Fruit fly (Drosophila melanogaster): ENCODE data around the gene nkd.

Gene nkd

DNA sequence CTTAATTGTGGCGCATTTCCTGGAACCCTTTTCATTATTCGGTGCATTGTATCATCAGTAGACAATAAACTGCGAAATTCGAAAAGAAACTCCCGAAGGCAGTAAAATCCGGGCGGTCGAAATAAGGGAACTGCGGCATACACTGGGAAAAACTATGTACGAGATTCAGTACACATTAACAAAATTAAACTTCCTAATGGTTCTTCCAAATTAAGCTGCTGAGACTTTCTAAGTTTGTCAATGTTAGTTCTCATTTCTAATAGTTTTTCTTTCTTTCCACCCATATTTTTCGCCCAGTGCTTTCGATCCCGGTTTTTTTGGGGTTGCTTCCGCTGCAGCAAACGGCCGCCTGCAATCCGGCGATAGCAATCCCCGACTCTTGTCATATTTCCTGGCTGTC lies 20.4 kb downstream of the nkd start (continued):
- TF ChIP-seq PHDP (tag; optimal IDR thresholded peaks at IDR 0.05) (peak; percentile 81), bcd (GFP tag; optimal IDR thresholded peaks at IDR 0.05) (peak; percentile 73), ab (GFP tag; optimal IDR thresholded peaks at IDR 0.05) (peak; percentile 19), Hr51 (GFP tag; optimal IDR thresholded peaks at IDR 0.05) (peak; percentile 61 to 66)

- TF ChIP-seq disco-r (GFP tag; optimal IDR thresholded peaks at IDR 0.05) (no peak), Nf-YB (GFP tag; optimal IDR thresholded peaks at IDR 0.05) (no peak), Eip74EF (GFP tag; optimal IDR thresholded peaks at IDR 0.05) (no peak), wor (GFP tag; IDR thresholded peaks at IDR 0.05) (no peak), CG17612 (GFP tag; IDR thresholded peaks at IDR 0.05) (no peak), twi (tag; optimal IDR thresholded peaks at IDR 0.05) (no peak), pnt (GFP tag; optimal IDR thresholded peaks at IDR 0.05) (no peak), sens (GFP tag) (peak; percentile 0), CG5245 (GFP tag; optimal IDR thresholded peaks at IDR 0.05) (no peak), hkb (optimal IDR thresholded peaks at IDR 0.05) (no peak), hkb (GFP tag; IDR thresholded peaks at IDR 0.05) (no peak), rib (GFP tag; IDR thresholded peaks at IDR 0.05) (no peak), gcm2 (GFP tag; optimal IDR thresholded peaks at IDR 0.05) (no peak), D19B (GFP tag; optimal IDR thresholded peaks at IDR 0.05) (no peak), CG10366 (GFP tag; IDR thresholded peaks at IDR 0.05) (no peak), Aef1 (GFP tag; IDR thresholded peaks at IDR 0.05) (no peak), Med (GFP tag) (peak; percentile 5), grn (GFP tag; optimal IDR thresholded peaks at IDR 0.05) (no peak), chm (GFP tag; IDR thresholded peaks at IDR 0.05) (no peak), CG33213 (GFP tag; optimal IDR thresholded peaks at IDR 0.05) (no peak), nom (GFP tag; optimal IDR thresholded peaks at IDR 0.05) (peak; percentile 68), Ets65A (GFP tag) (peak; percentile 74), CG11696 (GFP tag; IDR thresholded peaks at IDR 0.05) (no peak)
These were observed 23.5 kb downstream of the nkd start for dm6 chr3L:19021701-19022100.

DNA sequence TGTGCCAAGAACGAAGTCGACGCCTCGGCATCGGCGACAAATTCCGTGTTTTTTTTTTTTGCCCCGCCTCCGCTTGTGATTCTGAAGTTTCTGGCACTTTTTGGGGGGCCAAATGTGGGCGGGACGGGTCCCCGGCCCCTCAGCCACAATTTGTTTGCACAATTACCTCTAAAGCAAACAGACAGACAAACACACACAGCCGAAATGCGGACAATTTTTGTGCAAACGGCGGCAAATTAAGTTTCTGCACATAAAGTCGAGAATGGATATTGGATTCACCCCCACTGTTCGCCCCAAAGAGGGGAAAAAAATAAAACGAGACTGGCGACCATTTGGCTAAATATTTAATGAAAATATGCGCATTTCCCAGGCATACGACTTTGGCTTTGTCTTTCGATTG lies 24.8 kb downstream of the nkd start:
- TF ChIP-seq sd (tag; optimal IDR thresholded peaks at IDR 0.05) (peak; percentile 31), CG17385 (GFP tag; optimal IDR thresholded peaks at IDR 0.05) (no peak), CG17802 (tag; optimal IDR thresholded peaks at IDR 0.05) (no peak), mld (GFP tag; IDR thresholded peaks at IDR 0.05; ENCODE audit: partially characterized antibody) (no peak), sqz (GFP tag; optimal IDR thresholded peaks at IDR 0.05) (no peak), MTF-1 (GFP tag; optimal IDR thresholded peaks at IDR 0.05; ENCODE audit: borderline replicate concordance) (no peak), CG4404 (GFP tag; IDR thresholded peaks at IDR 0.05) (no peak), CG9437 (GFP tag; optimal IDR thresholded peaks at IDR 0.05) (no peak), Rfx (GFP tag; IDR thresholded peaks at IDR 0.05) (0 out of 2 replicates have a peak, but pooled peaks have one; percentile 11), zf30C (GFP tag; optimal IDR thresholded peaks at IDR 0.05) (no peak), crol (GFP tag; IDR thresholded peaks at IDR 0.05) (0 out of 2 replicates have a peak, but pooled peaks have one; percentile 6), CG15269 (tag; optimal IDR thresholded peaks at IDR 0.05) (no peak), Trl (optimal IDR thresholded peaks at IDR 0.05) (no peak), Trl (GFP tag; optimal IDR thresholded peaks at IDR 0.05) (no peak), CG11398 (GFP tag; optimal IDR thresholded peaks at IDR 0.05) (no peak), unc-4 (GFP tag; IDR thresholded peaks at IDR 0.05; ENCODE audit: partially characterized antibody) (no peak), vvl (GFP tag; IDR thresholded peaks at IDR 0.05) (no peak), NfI (GFP tag; optimal IDR thresholded peaks at IDR 0.05) (no peak), dan (GFP tag; IDR thresholded peaks at IDR 0.05) (no peak), Hsf (GFP tag; optimal IDR thresholded peaks at IDR 0.05) (no peak), ato (GFP tag; IDR thresholded peaks at IDR 0.05; ENCODE audit: partially characterized antibody) (no peak), pzg (GFP tag; optimal IDR thresholded peaks at IDR 0.05) (no peak), CG17328 (GFP tag; IDR thresholded peaks at IDR 0.05) (no peak), bcd (GFP tag; optimal IDR thresholded peaks at IDR 0.05) (no peak), sr (GFP tag; IDR thresholded peaks at IDR 0.05) (peak; percentile 64)
